Worm (Caenorhabditis elegans) whole organism, L2 larva: ENCODE data around the gene F39G3.2.

Experiments used
- C34F6.9 ChIP-seq: fragments of 150-350 bp; optimal IDR thresholded peaks from 2 replicates; lab custom pipeline; 2014; ENCODE audit warnings: missing biosample characterization, missing genetic modification characterization
- F13H6.1 ChIP-seq: sonication (generic microtip); optimal IDR thresholded peaks from 2 replicates; lab custom pipeline; 2016; ENCODE audit warnings: missing genetic modification characterization, missing compliant biosample characterization
- R02D3.7 ChIP-seq: fragments of 150-350 bp; optimal IDR thresholded peaks from 2 replicates; lab custom pipeline; 2014; ENCODE audit warnings: missing biosample characterization, missing genetic modification characterization
- Y55F3AM.14 ChIP-seq: fragments of 200-800 bp; sonication (Bioruptor generic); optimal IDR thresholded peaks from 2 replicates; lab custom pipeline; 2018; ENCODE audit warnings: mild to moderate bottlenecking, missing genetic modification characterization, missing compliant biosample characterization
- ZK546.5 ChIP-seq: sonication (generic microtip); optimal IDR thresholded peaks from 2 replicates; lab custom pipeline; 2017; ENCODE audit warnings: missing biosample characterization, missing genetic modification characterization
- alr-1 ChIP-seq: fragments of 150-350 bp; optimal IDR thresholded peaks from 2 replicates; lab custom pipeline; 2014; ENCODE audit warnings: missing biosample characterization, missing genetic modification characterization
- ama-1 ChIP-seq: fragments of 150-350 bp; optimal IDR thresholded peaks from 2 replicates; lab custom pipeline; 2018; ENCODE audit warnings: inconsistent platforms
- ceh-16 ChIP-seq: fragments of 150-350 bp; optimal IDR thresholded peaks from 2 replicates; lab custom pipeline; 2014; ENCODE audit warnings: missing biosample characterization, missing genetic modification characterization
- crh-2 ChIP-seq: sonication (generic microtip); optimal IDR thresholded peaks from 2 replicates; lab custom pipeline; 2017; ENCODE audit warnings: missing biosample characterization, missing genetic modification characterization
- dmd-4 ChIP-seq: sonication (generic microtip); optimal IDR thresholded peaks from 2 replicates; lab custom pipeline; 2017; ENCODE audit warnings: missing biosample characterization, missing genetic modification characterization
- egl-27 ChIP-seq: sonication (generic microtip); optimal IDR thresholded peaks from 3 replicates; lab custom pipeline; 2017; ENCODE audit warnings: missing biosample characterization, missing genetic modification reagents, missing genetic modification characterization
- elt-1 ChIP-seq: fragments of 150-350 bp; optimal IDR thresholded peaks from 2 replicates; lab custom pipeline; 2014; ENCODE audit warnings: missing biosample characterization, missing genetic modification characterization
- elt-3 ChIP-seq: sonication (generic microtip); optimal IDR thresholded peaks from 2 replicates; lab custom pipeline; 2017; ENCODE audit warnings: missing biosample characterization, missing genetic modification characterization
- fos-1 ChIP-seq: fragments of 150-350 bp; optimal IDR thresholded peaks from 2 replicates; lab custom pipeline; 2014; ENCODE audit warnings: missing biosample characterization, missing genetic modification characterization
- gmeb-1 ChIP-seq: fragments of 150-350 bp; optimal IDR thresholded peaks from 2 replicates; lab custom pipeline; 2014; ENCODE audit warnings: missing biosample characterization, missing genetic modification characterization
- lin-11 ChIP-seq: fragments of 150-350 bp; sonication (generic microtip); optimal IDR thresholded peaks from 2 replicates; lab custom pipeline; 2014; ENCODE audit warnings: missing biosample characterization, missing genetic modification characterization, inconsistent platforms, mixed read lengths
- lin-39 ChIP-seq: fragments of 150-350 bp; optimal IDR thresholded peaks from 2 replicates; lab custom pipeline; 2014; ENCODE audit warnings: missing biosample characterization, missing genetic modification reagents, missing genetic modification characterization
- lsy-2 ChIP-seq, 2 experiments: fragments of 150-350 bp in 1 of 2; sonication (generic microtip) in 1 of 2; optimal IDR thresholded peaks; 2 replicates each; lab custom pipeline; 2014 to 2017; ENCODE audit warnings: missing biosample characterization in 2 of 2, missing genetic modification characterization in 2 of 2
- mbf-1 ChIP-seq: sonication (generic microtip); optimal IDR thresholded peaks from 2 replicates; lab custom pipeline; 2017; ENCODE audit warnings: missing biosample characterization, missing genetic modification characterization
- nhr-10 ChIP-seq: sonication (generic microtip); optimal IDR thresholded peaks from 2 replicates; lab custom pipeline; 2017; ENCODE audit warnings: missing biosample characterization, missing genetic modification characterization
- nhr-11 ChIP-seq: fragments of 150-350 bp; optimal IDR thresholded peaks from 2 replicates; lab custom pipeline; 2014; ENCODE audit warnings: missing biosample characterization, missing genetic modification characterization
- nhr-12 ChIP-seq: fragments of 150-350 bp; optimal IDR thresholded peaks from 2 replicates; lab custom pipeline; 2014; ENCODE audit warnings: missing biosample characterization, missing genetic modification characterization
- nhr-129 ChIP-seq: fragments of 150-350 bp; optimal IDR thresholded peaks from 2 replicates; lab custom pipeline; 2014; ENCODE audit warnings: missing biosample characterization, missing genetic modification characterization
- nhr-21 ChIP-seq: fragments of 150-350 bp; optimal IDR thresholded peaks from 2 replicates; lab custom pipeline; 2014; ENCODE audit warnings: missing biosample characterization, missing genetic modification characterization
- nhr-23 ChIP-seq: fragments of 150-350 bp; optimal IDR thresholded peaks from 2 replicates; lab custom pipeline; 2014; ENCODE audit warnings: missing biosample characterization, missing genetic modification reagents, missing genetic modification characterization
- nhr-25 ChIP-seq: fragments of 150-350 bp; sonication (generic microtip); optimal IDR thresholded peaks from 3 replicates; lab custom pipeline; 2014; ENCODE audit warnings: missing biosample characterization, missing genetic modification characterization
- peb-1 ChIP-seq: fragments of 150-350 bp; optimal IDR thresholded peaks from 2 replicates; lab custom pipeline; 2014; ENCODE audit warnings: missing biosample characterization, missing genetic modification characterization
- sem-4 ChIP-seq: fragments of 150-350 bp; optimal IDR thresholded peaks from 2 replicates; lab custom pipeline; 2014; ENCODE audit warnings: missing biosample characterization, missing genetic modification reagents, missing genetic modification characterization
- sma-9 ChIP-seq, 2 experiments: fragments of 150-350 bp in 1 of 2; sonication (generic microtip) in 1 of 2; optimal IDR thresholded peaks; 2 replicates each; lab custom pipeline; 2014 to 2016; ENCODE audit warnings: missing genetic modification characterization in 2 of 2, mild to moderate bottlenecking in 1 of 2, missing biosample characterization in 1 of 2, missing compliant biosample characterization in 1 of 2, missing genetic modification reagents in 1 of 2, moderate library complexity in 1 of 2
- snpc-4 ChIP-seq: fragments of 150-350 bp; optimal IDR thresholded peaks from 2 replicates; lab custom pipeline; 2014; ENCODE audit warnings: missing biosample characterization, missing genetic modification characterization
- unc-55 ChIP-seq: fragments of 150-350 bp; sonication (generic microtip); optimal IDR thresholded peaks from 3 replicates; lab custom pipeline; 2014; ENCODE audit warnings: missing biosample characterization, missing genetic modification reagents, missing genetic modification characterization
- unc-62 ChIP-seq: fragments of 150-350 bp; optimal IDR thresholded peaks from 2 replicates; lab custom pipeline; 2014; ENCODE audit warnings: missing biosample characterization, missing genetic modification reagents, missing genetic modification characterization
- zag-1 ChIP-seq: fragments of 150-350 bp; optimal IDR thresholded peaks from 2 replicates; lab custom pipeline; 2014; ENCODE audit warnings: missing biosample characterization, missing genetic modification characterization
- ztf-4 ChIP-seq: fragments of 150-350 bp; optimal IDR thresholded peaks from 2 replicates; lab custom pipeline; 2014; ENCODE audit warnings: missing biosample characterization, missing genetic modification characterization

Gene F39G3.2

DNA sequence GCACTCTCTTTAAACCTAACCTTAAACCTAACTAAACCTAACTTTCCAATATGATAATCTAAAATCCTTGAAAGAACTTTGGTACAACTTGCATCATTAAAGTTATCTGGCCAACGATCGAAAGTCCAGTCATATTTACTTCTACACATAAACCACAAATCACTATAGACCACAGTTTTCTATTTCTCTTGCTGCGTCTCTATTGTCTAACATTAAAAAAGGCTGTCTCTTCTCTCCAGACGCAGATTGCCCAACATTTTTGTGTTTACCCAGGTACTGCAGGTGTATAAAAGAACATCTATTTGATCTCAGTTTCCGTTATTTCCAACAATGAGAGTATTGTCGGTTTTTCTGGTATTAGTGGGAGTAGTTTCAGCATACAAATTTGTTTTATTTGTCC, 4.6 kb downstream of the F39G3.2 start, which contains the start of gene ugt-61:
ugt-61 (plus strand) TSS at position 233 of the 400 bp plus-strand sequence.
- peak; percentile 47 for TF ChIP-seq fos-1
- TF ChIP-seq ceh-16 (tag; lab: Kevin White, UChicago): no peak
- peak; percentile 7 for TF ChIP-seq gmeb-1 (tag; lab: Kevin White, UChicago)
- peak; percentile 65 for TF ChIP-seq nhr-129 (tag; lab: Kevin White, UChicago)
- peak; percentile 45 for TF ChIP-seq sma-9 (GFP tag; optimal IDR thresholded peaks at IDR 0.05; lab: Kevin White, UChicago)
- no peak for TF ChIP-seq sma-9 (tag; optimal IDR thresholded peaks at IDR 0.05; lab: Kevin White, UChicago)

ce11 chrV:4745269-4745668, 7.6 kb downstream of the F39G3.2 start, which contains the start of gene C18G1.7:
TSS of gene C18G1.7 (plus strand) at chrV:4745569.
- TF ChIP-seq unc-62 (GFP tag; lab: Kevin White, UChicago) (no peak), F13H6.1 (no peak), ZK546.5 (no peak), nhr-12 (tag; lab: Kevin White, UChicago) (no peak), unc-55 (GFP tag; lab: Kevin White, UChicago) (no peak), snpc-4 (no peak), nhr-129 (tag; lab: Kevin White, UChicago) (no peak), nhr-11 (tag; lab: Kevin White, UChicago) (no peak), elt-1 (tag; lab: Kevin White, UChicago) (no peak)
- TF ChIP-seq, all 48 proteins: peak for 0

DNA sequence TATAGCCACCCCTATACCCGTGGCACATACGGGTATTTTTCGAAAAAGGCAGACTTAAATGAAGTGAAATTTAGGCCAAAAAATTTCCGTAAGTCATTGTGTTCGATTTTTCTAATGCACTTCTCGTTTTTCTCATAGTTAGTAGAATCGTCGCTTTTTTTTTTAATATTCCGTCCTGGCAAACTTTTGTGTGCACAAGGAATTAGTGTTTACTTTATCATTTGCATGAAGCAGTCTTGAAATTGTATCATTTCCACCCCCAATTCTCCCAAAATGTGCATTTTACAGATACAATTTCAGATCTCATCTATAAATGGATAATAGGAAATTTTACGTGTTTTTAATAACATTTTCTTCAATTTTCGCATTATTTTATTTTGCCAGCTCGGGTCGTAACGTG, 12.7 kb downstream of the F39G3.2 start, which contains the start of gene C18G1.6:
C18G1.6 (plus strand) TSS at position 301 of the 400 bp plus-strand sequence.
- no peak for TF ChIP-seq mbf-1 (tag; lab: Kevin White, UChicago)
- no peak for TF ChIP-seq sem-4 (tag; lab: Kevin White, UChicago)
- TF ChIP-seq ceh-16 (tag; lab: Kevin White, UChicago): no peak
- TF ChIP-seq nhr-11 (tag; lab: Kevin White, UChicago): no peak
- no peak for TF ChIP-seq F13H6.1
- no peak for TF ChIP-seq ztf-4
- TF ChIP-seq nhr-10 (tag; lab: Kevin White, UChicago): no peak

ce11 chrV:4754123-4754522, 16.5 kb downstream of the F39G3.2 start, which contains the start of gene hil-4:
TSS of gene hil-4 (plus strand) at chrV:4754313.
- TF ChIP-seq gmeb-1 (tag; lab: Kevin White, UChicago): no peak
- TF ChIP-seq unc-62 (GFP tag; lab: Kevin White, UChicago): no peak
- no peak for TF ChIP-seq nhr-25
- TF ChIP-seq nhr-11 (tag; lab: Kevin White, UChicago): no peak
- no peak for TF ChIP-seq nhr-21 (tag; lab: Kevin White, UChicago)
- no peak for TF ChIP-seq peb-1
- TF ChIP-seq dmd-4: no peak
- no peak for TF ChIP-seq egl-27 (tag; lab: Kevin White, UChicago)
- no peak for TF ChIP-seq snpc-4
- no peak for TF ChIP-seq lin-11 (tag; lab: Kevin White, UChicago)
- no peak for TF ChIP-seq ama-1 (lab: Kevin White, UChicago)

- TF ChIP-seq Y55F3AM.14 (GFP tag; lab: Kevin White, UChicago) (peak; percentile 0), crh-2 (tag; lab: Kevin White, UChicago) (no peak)
These were observed 17.1 kb downstream of the F39G3.2 start for ce11 chrV:4754684-4755211.

- TF ChIP-seq mbf-1 (tag; lab: Kevin White, UChicago): no peak
- no peak for TF ChIP-seq sem-4 (tag; lab: Kevin White, UChicago)
- no peak for TF ChIP-seq fos-1
- no peak for TF ChIP-seq zag-1
- no peak for TF ChIP-seq lsy-2 (tag; optimal IDR thresholded peaks at IDR 0.05; lab: Kevin White, UChicago)
- TF ChIP-seq ztf-4: no peak
- TF ChIP-seq lin-11 (tag; lab: Kevin White, UChicago): no peak
- no peak for TF ChIP-seq ama-1 (lab: Kevin White, UChicago)
- no peak for TF ChIP-seq nhr-23 (tag; lab: Kevin White, UChicago)
- no peak for TF ChIP-seq lin-39
- TF ChIP-seq C34F6.9 (tag; lab: Kevin White, UChicago): no peak
- no peak for TF ChIP-seq nhr-11 (tag; lab: Kevin White, UChicago)
- TF ChIP-seq alr-1 (tag; lab: Kevin White, UChicago): no peak
- TF ChIP-seq R02D3.7 (tag; lab: Kevin White, UChicago): no peak
- no peak for TF ChIP-seq elt-3 (tag; lab: Kevin White, UChicago)
These were observed 17.8 kb downstream of the F39G3.2 start, which contains the start of gene pgl-3 for ce11 chrV:4755308-4756029. TSS of gene pgl-3 (plus strand) at chrV:4755979.
